Fruit fly (Drosophila melanogaster): ENCODE measurements around the gene CG31717.

DNA sequence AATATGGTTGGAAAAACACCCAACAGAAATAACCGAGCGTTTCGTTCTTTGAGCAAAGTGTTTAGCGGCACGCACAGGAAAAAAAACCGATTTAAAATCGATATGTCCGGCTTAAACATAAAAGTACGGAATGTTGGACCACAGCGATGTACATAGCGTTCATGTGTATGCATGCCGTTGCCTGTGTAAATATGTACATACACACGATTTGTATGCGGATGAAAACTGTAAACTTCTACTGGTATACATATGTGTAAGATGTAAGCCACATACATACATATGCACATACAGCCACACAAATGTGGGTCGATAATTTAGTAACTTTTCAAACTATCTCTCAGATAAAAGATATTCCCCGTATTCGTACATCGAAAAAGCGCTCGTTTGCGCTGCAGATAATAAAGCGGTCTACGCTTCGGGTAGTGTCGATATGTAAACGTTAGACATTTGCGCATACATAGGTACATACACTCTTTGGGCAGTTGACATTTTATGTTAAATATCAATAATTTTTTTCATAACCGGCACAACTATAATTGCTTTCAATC lies 808 bp upstream of the CG31717 start:
- TF ChIP-seq Sox102F (GFP tag; optimal IDR thresholded peaks at IDR 0.05) (no peak), Met (GFP tag; optimal IDR thresholded peaks at IDR 0.05) (no peak)

All from whole organism, prepupa.